Fruit fly (Drosophila melanogaster): ENCODE results near the gene p24-1.

dm6 chrX:11849267-11849666 lies 3.1 kb downstream of the p24-1 start:
- TF ChIP-seq CG8478 (optimal IDR thresholded peaks at IDR 0.05) (no peak), CTCF (optimal IDR thresholded peaks at IDR 0.05) (no peak)

Data from S2 (cell line).